Worm (Caenorhabditis elegans) whole organism, L4 larva: Measurements from ENCODE around the gene srd-40.

Experiments used
- D1046.2 ChIP-seq: fragments of 200-800 bp; sonication (Bioruptor generic); IDR thresholded peaks from 2 replicates; pipeline ENCODE4 v1.3.6; 2022; ENCODE audit warnings: missing genetic modification characterization, missing compliant biosample characterization
- F10B5.3 ChIP-seq: sonication (generic microtip); optimal IDR thresholded peaks from 2 replicates; lab custom pipeline; 2016; ENCODE audit warnings: mild to moderate bottlenecking, missing genetic modification characterization, missing compliant biosample characterization
- F26F4.8 ChIP-seq: fragments of 200-800 bp; sonication (Bioruptor generic); conservative IDR thresholded peaks from 2 replicates; pipeline ENCODE4 v1.3.6; 2022; ENCODE audit warnings: missing genetic modification characterization, missing compliant biosample characterization
- F44E2.7 ChIP-seq: fragments of 200-800 bp; sonication (Bioruptor generic); IDR thresholded peaks from 2 replicates; pipeline ENCODE4 v2.1.2; 2022; ENCODE audit warnings: missing genetic modification characterization, missing compliant biosample characterization
- F49E8.2 ChIP-seq: sonication (generic microtip); optimal IDR thresholded peaks from 2 replicates; lab custom pipeline; 2016; ENCODE audit warnings: missing compliant biosample characterization, mild to moderate bottlenecking, missing genetic modification characterization, borderline replicate concordance
- R02D3.7 ChIP-seq: fragments of 150-350 bp; sonication (generic microtip); optimal IDR thresholded peaks from 3 replicates; lab custom pipeline; 2014; ENCODE audit warnings: missing biosample characterization, missing genetic modification characterization
- T20F7.1 ChIP-seq: fragments of 200-800 bp; sonication (Bioruptor generic); optimal IDR thresholded peaks from 2 replicates; lab custom pipeline; 2018; ENCODE audit warnings: mild to moderate bottlenecking, missing genetic modification characterization, missing compliant biosample characterization
- Y48G9A.11 ChIP-seq: fragments of 200-800 bp; sonication (Bioruptor generic); IDR thresholded peaks from 2 replicates; pipeline ENCODE4 v1.3.6; 2022; ENCODE audit warnings: missing genetic modification reagents, missing genetic modification characterization, missing compliant biosample characterization
- aha-1 ChIP-seq: fragments of 150-350 bp; peaks from one replicate; lab custom pipeline; 2014; ENCODE audit warnings: missing biosample characterization, missing genetic modification characterization
- attf-4 ChIP-seq: sonication (generic microtip); optimal IDR thresholded peaks from 3 replicates; lab custom pipeline; 2017; ENCODE audit warnings: missing biosample characterization, missing genetic modification characterization
- ceh-28 ChIP-seq: fragments of 150-350 bp; optimal IDR thresholded peaks from 2 replicates; lab custom pipeline; 2014; ENCODE audit warnings: missing biosample characterization, missing genetic modification reagents, missing genetic modification characterization
- ceh-82 ChIP-seq: sonication (generic microtip); optimal IDR thresholded peaks from 2 replicates; lab custom pipeline; 2017; ENCODE audit warnings: missing biosample characterization, missing genetic modification characterization
- daf-12 ChIP-seq: fragments of 150-350 bp; optimal IDR thresholded peaks from 2 replicates; lab custom pipeline; 2014; ENCODE audit warnings: missing biosample characterization, missing genetic modification reagents, missing genetic modification characterization
- daf-16 ChIP-seq, 3 experiments: sonication (generic microtip); optimal IDR thresholded peaks; 2 replicates each; lab custom pipeline; 2016 to 2017; ENCODE audit warnings: missing genetic modification characterization in 3 of 3, missing genetic modification reagents in 3 of 3, mild to moderate bottlenecking in 2 of 3, missing compliant biosample characterization in 2 of 3, missing biosample characterization in 1 of 3, moderate library complexity in 1 of 3
- daf-19 ChIP-seq: fragments of 200-800 bp; sonication (Bioruptor generic); conservative IDR thresholded peaks from 2 replicates; pipeline ENCODE4 v1.3.6; 2022; ENCODE audit warnings: missing genetic modification characterization, missing compliant biosample characterization
- dmd-6 ChIP-seq: fragments of 200-800 bp; sonication (Bioruptor generic); IDR thresholded peaks from 2 replicates; pipeline ENCODE4 v1.3.6; 2022; ENCODE audit warnings: missing genetic modification reagents, missing genetic modification characterization, missing compliant biosample characterization
- dmd-8 ChIP-seq: fragments of 200-800 bp; sonication (Bioruptor generic); IDR thresholded peaks from 2 replicates; pipeline ENCODE4 v1.3.6; 2022; ENCODE audit warnings: missing genetic modification characterization, missing compliant biosample characterization
- dpl-1 ChIP-seq: fragments of 150-350 bp; optimal IDR thresholded peaks from 2 replicates; lab custom pipeline; 2014; ENCODE audit warnings: missing biosample characterization, missing genetic modification reagents, missing genetic modification characterization
- duxl-1 ChIP-seq: sonication (generic microtip); optimal IDR thresholded peaks from 2 replicates; lab custom pipeline; 2016; ENCODE audit warnings: mild to moderate bottlenecking, missing genetic modification characterization, moderate library complexity, missing compliant biosample characterization; ENCODE audit not compliant: poor library complexity
- dve-1 ChIP-seq: sonication (generic microtip); optimal IDR thresholded peaks from 2 replicates; lab custom pipeline; 2017; ENCODE audit warnings: antibody characterized with exemption, mild to moderate bottlenecking, missing genetic modification characterization, missing compliant biosample characterization; ENCODE audit not compliant: insufficient read depth
- egl-43 ChIP-seq: fragments of 200-800 bp; sonication (Bioruptor generic); IDR thresholded peaks from 2 replicates; pipeline ENCODE4 v1.3.6; 2022; ENCODE audit warnings: missing genetic modification reagents, missing genetic modification characterization, missing compliant biosample characterization
- fos-1 ChIP-seq: fragments of 150-350 bp; optimal IDR thresholded peaks from 2 replicates; lab custom pipeline; 2014; ENCODE audit warnings: missing biosample characterization, missing genetic modification characterization
- hlh-30 ChIP-seq: sonication (generic microtip); optimal IDR thresholded peaks from 2 replicates; lab custom pipeline; 2017; ENCODE audit warnings: antibody characterized with exemption, mild to moderate bottlenecking, missing genetic modification characterization, missing compliant biosample characterization; ENCODE audit not compliant: insufficient read depth
- hmg-1.1 ChIP-seq: fragments of 200-800 bp; sonication (Bioruptor generic); IDR thresholded peaks from 2 replicates; pipeline ENCODE4 v1.3.6; 2022; ENCODE audit warnings: missing genetic modification reagents, missing genetic modification characterization, missing compliant biosample characterization
- jun-1 ChIP-seq: fragments of 150-350 bp; optimal IDR thresholded peaks from 2 replicates; lab custom pipeline; 2014; ENCODE audit warnings: missing biosample characterization, missing genetic modification reagents, missing genetic modification characterization
- lim-7 ChIP-seq: fragments of 200-800 bp; sonication (Bioruptor generic); IDR thresholded peaks from 2 replicates; pipeline ENCODE4 v1.3.6; 2022; ENCODE audit warnings: missing genetic modification characterization, missing compliant biosample characterization
- lin-1 ChIP-seq: fragments of 200-800 bp; sonication (Bioruptor generic); IDR thresholded peaks from 2 replicates; pipeline ENCODE4 v1.3.6; 2022; ENCODE audit warnings: missing genetic modification reagents, missing genetic modification characterization, missing compliant biosample characterization
- lin-13 ChIP-seq: fragments of 150-350 bp; optimal IDR thresholded peaks from 2 replicates; lab custom pipeline; 2014; ENCODE audit warnings: missing biosample characterization, missing genetic modification reagents, missing genetic modification characterization
- lin-39 ChIP-seq: fragments of 150-350 bp; optimal IDR thresholded peaks from 2 replicates; lab custom pipeline; 2014; ENCODE audit warnings: missing biosample characterization, missing genetic modification reagents, missing genetic modification characterization
- lir-3 ChIP-seq: sonication (generic microtip); optimal IDR thresholded peaks from 2 replicates; lab custom pipeline; 2016; ENCODE audit warnings: mild to moderate bottlenecking, missing genetic modification characterization, missing compliant biosample characterization
- mxl-3 ChIP-seq: fragments of 200-800 bp; sonication (Bioruptor generic); optimal IDR thresholded peaks from 2 replicates; lab custom pipeline; 2018; ENCODE audit warnings: mild to moderate bottlenecking, missing genetic modification characterization, missing compliant biosample characterization
- nhr-11 ChIP-seq: fragments of 150-350 bp; optimal IDR thresholded peaks from 2 replicates; lab custom pipeline; 2014; ENCODE audit warnings: missing biosample characterization, missing genetic modification characterization
- nhr-28 ChIP-seq: fragments of 150-350 bp; optimal IDR thresholded peaks from 2 replicates; lab custom pipeline; 2014; ENCODE audit warnings: missing biosample characterization, missing genetic modification characterization
- nhr-41 ChIP-seq: fragments of 200-800 bp; sonication (Bioruptor generic); IDR thresholded peaks from 2 replicates; pipeline ENCODE4 v1.3.6; 2022; ENCODE audit warnings: missing genetic modification reagents, missing genetic modification characterization, missing compliant biosample characterization
- nhr-48 ChIP-seq: sonication (generic microtip); optimal IDR thresholded peaks from 2 replicates; lab custom pipeline; 2016; ENCODE audit warnings: mild to moderate bottlenecking, missing genetic modification characterization, missing compliant biosample characterization
- nhr-6 ChIP-seq: fragments of 150-350 bp; optimal IDR thresholded peaks from 2 replicates; lab custom pipeline; 2014; ENCODE audit warnings: missing biosample characterization, missing genetic modification characterization
- nhr-77 ChIP-seq: fragments of 150-350 bp; optimal IDR thresholded peaks from 2 replicates; lab custom pipeline; 2014; ENCODE audit warnings: missing biosample characterization, missing genetic modification characterization
- pha-4 ChIP-seq, 2 experiments: fragments of 150-350 bp in 1 of 2; fragments of 200-800 bp in 1 of 2; sonication (Bioruptor generic) in 1 of 2; IDR thresholded peaks in 1 of 2; optimal IDR thresholded peaks in 1 of 2; 2 replicates each; pipeline versions ENCODE4 v1.3.6 to Lab custom; 2014 to 2022; ENCODE audit warnings: missing genetic modification characterization in 2 of 2, missing genetic modification reagents in 2 of 2, missing biosample characterization in 1 of 2, missing compliant biosample characterization in 1 of 2
- pqm-1 ChIP-seq: sonication (generic microtip); optimal IDR thresholded peaks from 2 replicates; lab custom pipeline; 2017; ENCODE audit warnings: missing biosample characterization, missing genetic modification characterization
- skn-1 ChIP-seq: fragments of 150-350 bp; optimal IDR thresholded peaks from 2 replicates; lab custom pipeline; 2014; ENCODE audit warnings: missing biosample characterization, missing genetic modification characterization
- snpc-1.2 ChIP-seq: fragments of 200-800 bp; sonication (Bioruptor generic); IDR thresholded peaks from 2 replicates; pipeline ENCODE4 v1.3.6; 2022; ENCODE audit warnings: missing genetic modification reagents, missing genetic modification characterization, missing compliant biosample characterization
- snpc-4 ChIP-seq: fragments of 150-350 bp; optimal IDR thresholded peaks from 2 replicates; lab custom pipeline; 2014; ENCODE audit warnings: missing biosample characterization, missing genetic modification characterization
- spr-1 ChIP-seq: sonication (generic microtip); optimal IDR thresholded peaks from 2 replicates; lab custom pipeline; 2016; ENCODE audit warnings: mild to moderate bottlenecking, missing genetic modification characterization, missing compliant biosample characterization
- tag-97 ChIP-seq: fragments of 200-800 bp; sonication (Bioruptor generic); IDR thresholded peaks from 2 replicates; pipeline ENCODE4 v1.3.6; 2022; ENCODE audit warnings: missing genetic modification characterization, missing compliant biosample characterization
- unc-130 ChIP-seq: sonication (generic microtip); optimal IDR thresholded peaks from 2 replicates; lab custom pipeline; 2016; ENCODE audit warnings: missing genetic modification reagents, missing genetic modification characterization, missing compliant biosample characterization
- vab-7 ChIP-seq: fragments of 200-800 bp; sonication (Bioruptor generic); IDR thresholded peaks from 2 replicates; pipeline ENCODE4 v1.3.6; 2022; ENCODE audit warnings: missing genetic modification reagents, missing genetic modification characterization, missing compliant biosample characterization

srd-40 gene

DNA sequence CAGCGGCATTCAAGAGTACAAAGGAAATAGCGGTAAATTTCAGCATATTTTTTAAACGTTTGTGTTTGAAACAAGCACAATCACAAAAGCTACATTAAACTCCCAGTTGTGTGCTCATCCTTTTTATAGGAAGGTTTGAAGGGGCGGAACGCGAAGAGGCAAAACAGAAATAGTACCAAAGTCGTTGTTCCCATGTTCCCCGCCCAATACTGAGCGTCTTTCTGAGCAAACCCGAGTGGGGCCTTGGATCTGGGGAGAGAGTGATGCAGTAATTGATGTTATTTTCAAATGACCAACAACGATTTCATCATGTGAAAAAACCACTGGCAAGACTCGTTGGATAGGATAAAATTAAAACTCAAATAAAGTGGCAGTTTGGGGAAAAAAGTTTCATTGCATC, 17.8 kb downstream of the srd-40 start, which contains the start of gene zig-2:
TSS of gene zig-2 (minus strand) at position 101 of the 400 bp plus-strand sequence.
- TF ChIP-seq fos-1 (tag; lab: Kevin White, UChicago) (no peak), nhr-28 (no peak), lin-1 (no peak), jun-1 (tag; lab: Kevin White, UChicago) (no peak), Y48G9A.11 (GFP tag; lab: Robert Waterston, UW) (no peak), dmd-6 (no peak), T20F7.1 (GFP tag; lab: Kevin White, UChicago) (no peak), snpc-4 (no peak), skn-1 (tag; lab: Kevin White, UChicago) (no peak)

DNA sequence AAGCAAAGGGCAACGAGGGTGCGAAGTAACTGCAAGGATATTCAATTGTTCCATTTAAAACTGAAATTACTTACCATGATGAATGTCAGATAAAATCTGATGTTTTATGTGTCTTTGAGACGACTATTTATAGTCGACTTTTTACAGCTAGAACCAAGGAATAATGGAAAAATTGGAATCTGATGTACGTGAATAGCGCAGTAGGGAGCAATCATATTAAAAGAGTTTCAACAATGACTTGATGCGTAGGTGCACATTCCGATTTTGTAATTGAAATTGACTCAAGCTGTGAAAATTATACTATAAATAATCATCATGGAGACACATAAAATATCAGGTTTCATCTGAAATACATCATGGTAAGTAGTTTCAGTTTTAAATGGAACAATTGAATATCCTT, 19.7 kb downstream of the srd-40 start, which contains the start of the genes nspc-9 and nspc-10:
TSS of gene nspc-9 (minus strand) at position 101 of the 400 bp plus-strand sequence.
TSS of gene nspc-10 (plus strand) at position 331 of the 400 bp plus-strand sequence.
- TF ChIP-seq nhr-77 (no peak), ceh-28 (tag; lab: Kevin White, UChicago) (no peak), daf-19 (GFP tag; lab: Robert Waterston, UW) (no peak), spr-1 (no peak), unc-130 (GFP tag; lab: Kevin White, UChicago) (no peak), mxl-3 (no peak), egl-43 (GFP tag; lab: Robert Waterston, UW) (no peak), lir-3 (tag; lab: Kevin White, UChicago) (no peak), nhr-41 (GFP tag; lab: Robert Waterston, UW) (no peak), lim-7 (GFP tag; lab: Robert Waterston, UW) (no peak), nhr-28 (no peak)

DNA sequence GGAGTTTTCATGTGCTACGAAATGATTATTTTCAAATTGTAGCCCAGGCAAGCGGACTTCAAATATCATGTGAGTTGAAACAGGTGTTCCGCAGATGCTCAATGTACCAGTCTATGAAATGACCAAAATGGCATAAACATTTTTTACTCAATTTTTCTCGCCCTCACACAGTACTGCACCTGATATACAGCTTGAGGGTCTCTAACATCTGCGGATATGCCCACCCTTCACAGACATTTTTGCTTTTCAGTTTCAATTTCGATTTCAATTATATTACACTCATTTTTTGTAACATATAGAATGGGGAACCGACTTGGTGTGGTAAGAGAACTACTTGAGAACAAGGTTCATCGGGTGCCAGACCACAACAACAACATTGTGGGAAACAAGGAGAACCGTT, 23.2 kb downstream of the srd-40 start, which contains the start of gene F42F12.11:
TSS of gene F42F12.11 (plus strand) at position 301 of the 400 bp plus-strand sequence.
- TF ChIP-seq aha-1 (peak; percentile 10), ceh-82 (tag; lab: Kevin White, UChicago) (no peak)

DNA sequence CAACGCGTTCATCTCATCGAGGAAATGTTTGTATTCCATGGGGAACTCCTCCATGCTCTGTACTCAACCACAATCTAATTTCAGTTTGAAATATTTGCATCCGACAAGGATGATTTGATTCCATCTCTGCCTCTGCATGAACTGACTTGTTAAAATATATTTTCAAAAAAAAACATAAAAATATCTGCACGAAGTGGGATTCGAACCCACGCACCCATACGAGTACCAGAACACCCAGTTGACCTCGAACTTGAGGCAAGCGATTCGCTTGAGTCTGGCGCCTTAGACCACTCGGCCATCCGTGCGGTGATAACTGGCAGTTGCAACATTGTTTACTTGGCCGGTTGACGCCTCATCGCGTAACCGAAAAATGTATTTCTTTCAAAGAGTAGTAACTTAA, 24.3 kb downstream of the srd-40 start:
- TF ChIP-seq hlh-30, result peak; percentile 27
- TF ChIP-seq R02D3.7 (tag; lab: Kevin White, UChicago), result no peak
- TF ChIP-seq pha-4 (GFP tag; IDR thresholded peaks at IDR 0.05; lab: Robert Waterston, UW), result peak; percentile 69; the same call in 1 of the 2 replicates
- TF ChIP-seq pha-4 (tag; optimal IDR thresholded peaks at IDR 0.05; lab: Kevin White, UChicago), result no peak
- no peak for TF ChIP-seq dve-1 (tag; lab: Kevin White, UChicago)
- no peak for TF ChIP-seq F10B5.3 (tag; lab: Kevin White, UChicago)
- no peak for TF ChIP-seq nhr-41 (GFP tag; lab: Robert Waterston, UW)
- TF ChIP-seq F49E8.2 (tag; lab: Kevin White, UChicago), result no peak
- TF ChIP-seq daf-16 (GFP tag; optimal IDR thresholded peaks at IDR 0.05; lab: Kevin White, UChicago), result peak; percentile 22 to 59
- TF ChIP-seq daf-16 (tag; optimal IDR thresholded peaks at IDR 0.05; lab: Kevin White, UChicago), result peak; percentile 67
- TF ChIP-seq lin-39 (tag; lab: Kevin White, UChicago), result no peak
- peak; percentile 89 for TF ChIP-seq snpc-1.2 (GFP tag; lab: Robert Waterston, UW)
- TF ChIP-seq duxl-1, result peak; percentile 53
- TF ChIP-seq nhr-6 (tag; lab: Kevin White, UChicago), result peak; percentile 32
- TF ChIP-seq D1046.2 (GFP tag; lab: Robert Waterston, UW), result no peak
- TF ChIP-seq nhr-11 (tag; lab: Kevin White, UChicago), result no peak
- TF ChIP-seq vab-7 (GFP tag; lab: Robert Waterston, UW), result peak; percentile 88
- TF ChIP-seq dmd-8, result peak; percentile 80
- peak; percentile 78 for TF ChIP-seq hmg-1.1 (GFP tag; lab: Robert Waterston, UW)
- no peak for TF ChIP-seq skn-1 (tag; lab: Kevin White, UChicago)
- TF ChIP-seq F44E2.7, result no peak
- TF ChIP-seq dpl-1 (GFP tag; lab: Kevin White, UChicago), result no peak
- no peak for TF ChIP-seq pqm-1 (tag; lab: Kevin White, UChicago)
- TF ChIP-seq attf-4, result no peak
- no peak for TF ChIP-seq lin-1
- TF ChIP-seq lin-13, result peak; percentile 14
- peak; percentile 10 for TF ChIP-seq spr-1
- no peak for TF ChIP-seq nhr-48
- TF ChIP-seq daf-12 (tag; lab: Kevin White, UChicago), result no peak
- TF ChIP-seq F26F4.8 (GFP tag; lab: Robert Waterston, UW), result peak; percentile 67; the same call in 1 of the 2 replicates
- TF ChIP-seq tag-97 (GFP tag; lab: Robert Waterston, UW), result no peak
